Worm (Caenorhabditis elegans): Measurements from ENCODE around the gene acs-15.
"Not testable (repeated sequence)": the region's sequence is repeated elsewhere in the genome, so short reads cannot be mapped to it uniquely, and the experiment has no call there.

acs-15 gene

DNA sequence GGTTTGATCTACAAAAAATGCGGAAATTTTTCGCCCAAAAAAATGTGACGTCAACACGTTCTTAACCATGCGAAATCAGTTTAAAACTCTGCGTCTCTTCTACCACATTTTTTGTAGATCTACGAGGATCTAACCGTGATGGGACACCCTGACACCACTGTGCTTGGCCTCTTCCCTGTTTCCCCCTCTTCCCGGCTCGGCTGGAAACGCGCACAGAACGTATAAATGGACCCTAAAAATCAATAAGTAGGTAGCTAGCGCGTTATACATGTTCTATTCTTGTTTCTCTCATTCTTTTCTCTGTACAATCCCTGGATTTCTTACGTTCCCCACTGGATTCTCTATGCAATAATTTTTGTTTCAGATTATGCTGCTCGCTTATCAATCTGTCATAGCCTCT is 9.3 kb upstream of the acs-15 start, which contains the start of gene fbxc-28:
Gene fbxc-28 (plus strand): TSS at position 301 of the 400 bp plus-strand sequence.
- TF ChIP-seq egl-27 (tag; optimal IDR thresholded peaks at IDR 0.05) (no peak), daf-19 (GFP tag; conservative IDR thresholded peaks at IDR 0.05) (no peak), hmg-1.1 (GFP tag; IDR thresholded peaks at IDR 0.05) (no peak), zfp-3 (GFP tag; conservative IDR thresholded peaks at IDR 0.05) (no peak), daf-8 (GFP tag; IDR thresholded peaks at IDR 0.05) (no peak), T20F7.1 (GFP tag; optimal IDR thresholded peaks at IDR 0.05) (no peak), T26A8.4 (GFP tag; IDR thresholded peaks at IDR 0.05) (no peak), ceh-20 (GFP tag; IDR thresholded peaks at IDR 0.05) (no peak), dmd-6 (GFP tag; IDR thresholded peaks at IDR 0.05) (no peak), rbr-2 (tag; optimal IDR thresholded peaks at IDR 0.05) (no peak), ZK337.2 (GFP tag; IDR thresholded peaks at IDR 0.05) (no peak), php-3 (GFP tag; IDR thresholded peaks at IDR 0.05) (no peak), ctbp-1 (GFP tag; IDR thresholded peaks at IDR 0.05) (no peak), lin-39 (tag; optimal IDR thresholded peaks at IDR 0.05) (no peak)

DNA sequence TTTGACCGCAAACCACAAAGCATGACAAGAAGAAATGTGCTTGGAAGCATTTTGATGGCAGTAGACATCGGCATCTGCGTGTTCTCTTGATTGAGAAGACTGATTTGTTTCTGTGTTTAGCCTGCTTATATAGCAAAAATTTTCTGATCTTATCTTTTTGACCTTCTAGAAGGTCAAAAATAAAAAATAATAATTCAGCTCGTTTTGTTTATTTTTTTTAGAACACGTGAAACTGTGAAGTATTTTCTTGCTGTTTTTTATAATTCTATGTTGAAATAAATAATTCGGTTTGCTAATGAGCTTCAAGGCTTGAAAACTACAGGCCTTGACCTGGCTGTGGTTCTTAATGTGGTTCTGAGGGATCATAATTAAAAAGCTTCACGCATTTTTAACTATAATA is 5.5 kb upstream of the acs-15 start, which contains the start of gene R07C3.13:
Gene R07C3.13 (minus strand): TSS at position 101 of the 400 bp plus-strand sequence.
- TF ChIP-seq snpc-4 (tag; optimal IDR thresholded peaks at IDR 0.05) = no peak
- TF ChIP-seq lin-38 (GFP tag; IDR thresholded peaks at IDR 0.05) = no peak
- no peak for TF ChIP-seq lin-15B (tag; optimal IDR thresholded peaks at IDR 0.05)
- no peak for TF ChIP-seq aly-2 (tag; optimal IDR thresholded peaks at IDR 0.05)
- TF ChIP-seq F49E8.2 (tag; optimal IDR thresholded peaks at IDR 0.05; ENCODE audit: borderline replicate concordance) = no peak
- no peak for TF ChIP-seq nhr-28 (tag; optimal IDR thresholded peaks at IDR 0.05)
- TF ChIP-seq sdz-12 (GFP tag; optimal IDR thresholded peaks at IDR 0.05) = no peak
- no peak for TF ChIP-seq F26F4.8 (GFP tag; conservative IDR thresholded peaks at IDR 0.05)
- no peak for TF ChIP-seq egl-27 (tag; optimal IDR thresholded peaks at IDR 0.05)
- no peak for TF ChIP-seq ceh-28 (tag; optimal IDR thresholded peaks at IDR 0.05)

DNA sequence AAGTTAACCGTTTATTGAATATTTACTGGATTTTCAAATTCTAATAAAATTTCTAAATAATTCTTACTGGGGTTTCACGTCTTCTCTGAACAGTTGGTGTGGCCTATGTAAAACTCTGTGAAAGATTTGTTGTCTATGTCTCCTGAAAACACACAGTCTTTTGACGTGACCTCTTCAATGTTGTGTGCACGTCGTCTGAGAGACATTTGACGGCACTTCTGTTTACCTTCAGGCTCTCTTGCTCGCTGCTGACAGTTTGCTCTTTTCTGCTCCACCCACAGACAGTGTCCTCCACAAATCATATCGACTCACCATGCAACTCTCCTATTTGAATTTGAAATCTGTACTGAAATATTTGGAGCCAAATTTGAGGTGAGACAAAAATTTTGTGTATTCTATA is 1.9 kb upstream of the acs-15 start, which contains the start of gene fbxc-34:
Gene fbxc-34 (plus strand): TSS at position 301 of the 400 bp plus-strand sequence.
- TF ChIP-seq nhr-41 (GFP tag; IDR thresholded peaks at IDR 0.05); ama-1 (optimal IDR thresholded peaks at IDR 0.05); egl-43 (GFP tag; IDR thresholded peaks at IDR 0.05): not testable (repeated sequence)

DNA sequence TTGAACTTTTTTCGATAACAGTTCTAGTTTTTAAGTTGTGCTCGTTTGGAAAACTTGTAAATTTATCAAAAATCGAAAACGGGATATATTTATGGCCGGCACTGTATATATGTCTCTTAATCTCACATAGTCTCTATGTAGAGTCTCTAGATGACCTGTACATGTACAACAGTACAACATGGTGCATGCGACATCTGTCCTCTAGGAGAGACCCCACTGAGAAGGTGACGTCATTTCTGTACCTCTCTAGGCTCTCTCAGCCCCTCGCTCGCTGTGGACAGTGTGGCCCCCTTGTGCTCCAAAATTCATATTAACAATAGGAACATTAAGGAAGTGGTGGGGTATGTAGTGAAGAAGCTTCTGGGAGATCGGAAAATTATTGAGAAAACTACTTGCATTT is 4.4 kb downstream of the acs-15 start:
- TF ChIP-seq gei-8 (GFP tag; optimal IDR thresholded peaks at IDR 0.05) (no peak), mxl-3 (GFP tag; optimal IDR thresholded peaks at IDR 0.05) (no peak), aha-1 (tag) (peak; percentile 23), unc-62 (GFP tag; optimal IDR thresholded peaks at IDR 0.05 in 1 of 2) (peak in 1 of 2 experiments; percentile 28), unc-62 (tag; optimal IDR thresholded peaks at IDR 0.05) (no peak), Y105C5A.15 (GFP tag; IDR thresholded peaks at IDR 0.05) (no peak), daf-8 (GFP tag; IDR thresholded peaks at IDR 0.05) (no peak), hif-1 (tag; optimal IDR thresholded peaks at IDR 0.05) (no peak), ces-1 (GFP tag; optimal IDR thresholded peaks at IDR 0.05) (no peak), ceh-44 (GFP tag; IDR thresholded peaks at IDR 0.05) (no peak), nhr-102 (tag; optimal IDR thresholded peaks at IDR 0.05) (no peak), cey-2 (tag; optimal IDR thresholded peaks at IDR 0.05; ENCODE audit: borderline replicate concordance, insufficient read depth) (no peak), zag-1 (tag; optimal IDR thresholded peaks at IDR 0.05) (no peak), spr-3 (GFP tag; optimal IDR thresholded peaks at IDR 0.05) (no peak), dmd-8 (GFP tag; IDR thresholded peaks at IDR 0.05) (no peak)
